Fruit fly (Drosophila melanogaster): Measurements from ENCODE around the gene sgl.

Gene sgl

dm6 chr3L:6919213-6919612, 45.3 kb downstream of the sgl start:
- TF ChIP-seq esn (GFP tag; optimal IDR thresholded peaks at IDR 0.05) (no peak), CG32006 (GFP tag; optimal IDR thresholded peaks at IDR 0.05) (no peak)

DNA sequence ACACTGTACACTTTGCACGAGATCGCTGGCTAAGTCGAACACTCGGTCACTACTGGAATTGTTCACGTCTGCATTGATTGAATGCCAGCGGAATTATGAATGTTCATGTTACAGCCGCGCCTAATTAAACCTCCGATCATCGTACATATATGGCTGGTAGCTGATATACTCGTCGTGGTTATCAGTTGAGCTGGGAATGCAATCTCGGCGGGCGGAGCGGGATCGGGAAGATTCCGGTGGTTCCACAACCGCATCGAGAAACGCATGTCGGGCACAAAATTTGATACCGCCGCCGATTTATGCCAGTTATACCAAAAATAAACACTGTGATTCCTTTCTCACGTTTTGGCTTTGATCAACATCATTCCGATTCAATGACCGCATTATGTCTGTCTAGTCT, 49.8 kb downstream of the sgl start, which contains the start of gene Prat2:
Gene Prat2 (minus strand): TSS at position 101 of the 400 bp plus-strand sequence.
- no peak for TF ChIP-seq Hr4 (GFP tag; optimal IDR thresholded peaks at IDR 0.05)

DNA sequence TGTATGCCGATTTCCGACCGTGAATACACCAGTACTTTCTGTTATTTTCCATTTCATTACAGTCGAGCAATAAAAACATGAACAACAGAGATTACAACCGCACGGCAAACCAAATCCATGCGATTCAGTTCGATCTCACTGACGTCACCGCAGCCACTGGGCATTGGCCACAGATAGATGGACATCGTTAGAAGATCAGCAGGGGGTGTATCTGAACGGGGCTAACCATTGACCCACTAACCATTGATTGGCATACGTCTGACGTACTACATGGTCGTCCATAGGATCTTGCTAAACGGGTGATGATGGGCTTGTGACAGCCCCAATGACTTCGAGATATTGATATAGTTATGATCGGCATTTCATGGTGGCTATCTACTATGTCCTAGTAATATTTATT, 50.7 kb downstream of the sgl start:
- TF ChIP-seq topi (GFP tag; optimal IDR thresholded peaks at IDR 0.05) (no peak), svp (GFP tag) (peak; percentile 7)

dm6 chr3L:6911219-6911618, 53.3 kb downstream of the sgl start:
- no peak for TF ChIP-seq Blimp-1 (GFP tag; optimal IDR thresholded peaks at IDR 0.05)

All from whole organism, prepupa.